Fruit fly (Drosophila melanogaster) Kc167 (cell line): ENCODE measurements around the gene CG31933.

Experiments
- Myc ChIP-seq: fragments of >200 bp; optimal IDR thresholded peaks from 2 replicates; lab custom pipeline; 2017; ENCODE audit warnings: missing external identifiers
- h ChIP-seq: fragments of >200 bp; optimal IDR thresholded peaks from 3 replicates; lab custom pipeline; 2018; ENCODE audit warnings: missing external identifiers
- psq ChIP-seq: fragments of >200 bp; optimal IDR thresholded peaks from 2 replicates; lab custom pipeline; 2017; ENCODE audit warnings: missing external identifiers

- TF ChIP-seq h (no peak), Myc (lab: Kevin White, UChicago) (no peak), psq (lab: Kevin White, UChicago) (no peak)
These were observed 31.4 kb downstream of the CG31933 start, which contains the start of gene Gr22c for dm6 chr2L:1791723-1792122.
